Fruit fly (Drosophila melanogaster): Measurements from ENCODE around the gene polo.

DNA sequence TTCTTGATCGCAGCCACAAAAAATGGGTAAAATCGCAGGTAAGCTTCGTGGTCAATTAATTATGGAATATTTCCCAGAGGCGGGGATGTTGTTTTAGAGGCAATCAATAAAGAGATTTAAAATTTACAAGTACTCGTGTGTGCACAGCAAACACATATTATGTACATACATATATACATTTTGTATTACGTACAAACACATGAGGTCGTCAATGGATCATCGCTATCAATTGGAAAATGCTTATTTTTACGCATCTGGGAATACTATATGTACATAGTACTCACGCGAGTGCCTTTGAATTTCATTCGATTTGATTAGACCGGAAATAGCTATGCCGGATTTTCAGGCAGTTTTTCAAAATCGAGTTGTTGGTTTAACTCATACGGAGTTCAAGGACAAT lies 8.3 kb downstream of the polo start:
- TF ChIP-seq CG8478 (optimal IDR thresholded peaks at IDR 0.05) (no peak), CTCF (optimal IDR thresholded peaks at IDR 0.05) (no peak)

Measured in S2 (cell line).